Fruit fly (Drosophila melanogaster): ENCODE data around the gene Df31.

DNA sequence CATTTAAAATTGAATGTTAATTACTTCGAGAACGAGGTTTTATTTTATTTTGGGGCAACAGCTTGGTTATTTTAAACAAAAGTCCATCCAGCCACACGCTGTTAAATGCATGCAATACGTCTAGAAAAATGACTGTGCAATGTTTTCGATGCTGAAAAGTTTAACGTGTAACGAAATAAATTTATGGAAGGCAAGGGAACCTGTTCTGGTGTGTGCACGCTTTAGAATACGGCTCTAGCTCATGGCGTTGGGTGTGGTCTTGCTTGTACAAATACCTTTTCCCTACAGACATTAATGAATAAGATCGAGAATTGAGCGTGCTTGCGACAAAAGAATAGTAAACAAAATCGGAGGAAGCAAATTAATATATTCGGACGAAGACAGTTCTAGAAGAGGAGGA lies 19.0 kb upstream of the Df31 start:
- TF ChIP-seq CTCF (optimal IDR thresholded peaks at IDR 0.05), result no peak
- TF ChIP-seq CG8478 (optimal IDR thresholded peaks at IDR 0.05), result no peak
